Fruit fly (Drosophila melanogaster): ENCODE results near the gene Blos2.

Blos2 gene

dm6 chr3L:11097982-11098663, 36.8 kb downstream of the Blos2 start, which contains the start of the genes Irbp18 and APP-BP1 (continued):
- peak; percentile 67 for TF ChIP-seq ac (GFP tag; optimal IDR thresholded peaks at IDR 0.05)
- TF ChIP-seq CG4820 (GFP tag; optimal IDR thresholded peaks at IDR 0.05), result peak; percentile 93
- no peak for TF ChIP-seq pita (GFP tag; optimal IDR thresholded peaks at IDR 0.05)
- TF ChIP-seq Sry-β (GFP tag; optimal IDR thresholded peaks at IDR 0.05), result peak; percentile 37
- TF ChIP-seq dm (GFP tag; optimal IDR thresholded peaks at IDR 0.05), result peak; percentile 86
- peak; percentile 54; the same call in 1 of the 2 replicates for TF ChIP-seq toy (GFP tag; IDR thresholded peaks at IDR 0.05)
- TF ChIP-seq CG4360 (GFP tag; IDR thresholded peaks at IDR 0.05), result 0 out of 2 replicates have a peak, but pooled peaks have one; percentile 30
- TF ChIP-seq stwl (tag; optimal IDR thresholded peaks at IDR 0.05), result peak; percentile 68
- peak; percentile 92 for TF ChIP-seq Atf-2 (GFP tag; optimal IDR thresholded peaks at IDR 0.05)
- peak; percentile 86 for TF ChIP-seq lmd (GFP tag; IDR thresholded peaks at IDR 0.05)
- peak; percentile 90 for TF ChIP-seq Blimp-1 (GFP tag; optimal IDR thresholded peaks at IDR 0.05)
- peak; percentile 95 for TF ChIP-seq CG2678 (tag; optimal IDR thresholded peaks at IDR 0.05)
- TF ChIP-seq mld (GFP tag; IDR thresholded peaks at IDR 0.05; ENCODE audit: partially characterized antibody), result no peak
- peak; percentile 25 for TF ChIP-seq zf30C (GFP tag; optimal IDR thresholded peaks at IDR 0.05)
- peak; percentile 90 for TF ChIP-seq CG2875 (GFP tag; optimal IDR thresholded peaks at IDR 0.05)
- 0 out of 3 replicates have a peak, but pooled peaks have one; percentile 25 for TF ChIP-seq sr (GFP tag; IDR thresholded peaks at IDR 0.05)
- TF ChIP-seq CG10654 (GFP tag; optimal IDR thresholded peaks at IDR 0.05), result peak; percentile 93
- peak; percentile 83 for TF ChIP-seq CG6813 (GFP tag; optimal IDR thresholded peaks at IDR 0.05)
- TF ChIP-seq CG32532 (GFP tag; IDR thresholded peaks at IDR 0.05), result peak; percentile 89
- no peak for TF ChIP-seq CG8478 (optimal IDR thresholded peaks at IDR 0.05)
- no peak for TF ChIP-seq inv (GFP tag; IDR thresholded peaks at IDR 0.05; ENCODE audit: partially characterized antibody)
- peak; percentile 87 for TF ChIP-seq ewg (GFP tag; optimal IDR thresholded peaks at IDR 0.05)
- TF ChIP-seq CG3065 (GFP tag; optimal IDR thresholded peaks at IDR 0.05), result peak; percentile 84
- peak; percentile 94 for TF ChIP-seq CG7786 (GFP tag; optimal IDR thresholded peaks at IDR 0.05)
- peak; percentile 78 for TF ChIP-seq Nf-YB (GFP tag; optimal IDR thresholded peaks at IDR 0.05)
- TF ChIP-seq ase (GFP tag; IDR thresholded peaks at IDR 0.05), result peak; percentile 79
- peak; percentile 95 to 96 for TF ChIP-seq Hr51 (GFP tag; optimal IDR thresholded peaks at IDR 0.05)
- TF ChIP-seq pum (GFP tag; optimal IDR thresholded peaks at IDR 0.05), result peak; percentile 93
- peak; percentile 96 for TF ChIP-seq az2 (GFP tag; optimal IDR thresholded peaks at IDR 0.05)
- TF ChIP-seq Oli (tag; optimal IDR thresholded peaks at IDR 0.05), result peak; percentile 93
- peak; percentile 98 for TF ChIP-seq CG10267 (tag; optimal IDR thresholded peaks at IDR 0.05)
- peak; percentile 81 for TF ChIP-seq pb (GFP tag; optimal IDR thresholded peaks at IDR 0.05)
- TF ChIP-seq CG32772 (GFP tag; IDR thresholded peaks at IDR 0.05), result peak; percentile 86
- TF ChIP-seq Optix (GFP tag; IDR thresholded peaks at IDR 0.05), result peak; percentile 85
- TF ChIP-seq ara (GFP tag; IDR thresholded peaks at IDR 0.05), result peak; percentile 84
- 0 out of 2 replicates have a peak, but pooled peaks have one; percentile 31 for TF ChIP-seq CkIIα-i1 (GFP tag; IDR thresholded peaks at IDR 0.05)
- TF ChIP-seq shn (GFP tag; optimal IDR thresholded peaks at IDR 0.05), result peak; percentile 90
- peak; percentile 60 for TF ChIP-seq Sry-δ (GFP tag; optimal IDR thresholded peaks at IDR 0.05)
- peak; percentile 83 for TF ChIP-seq CG12071 (GFP tag; optimal IDR thresholded peaks at IDR 0.05)
- peak; percentile 69 for TF ChIP-seq CG31365 (tag; optimal IDR thresholded peaks at IDR 0.05)
- peak; percentile 83 for TF ChIP-seq Aef1 (GFP tag; IDR thresholded peaks at IDR 0.05)
- peak; percentile 93 for TF ChIP-seq disco-r (GFP tag; optimal IDR thresholded peaks at IDR 0.05)
- peak; percentile 85 for TF ChIP-seq CG12299 (tag; optimal IDR thresholded peaks at IDR 0.05)
- TF ChIP-seq CG4730 (GFP tag; IDR thresholded peaks at IDR 0.05), result peak; percentile 73
- no peak for TF ChIP-seq nerfin-2 (GFP tag; IDR thresholded peaks at IDR 0.05; ENCODE audit: partially characterized antibody)
- TF ChIP-seq tio (GFP tag; optimal IDR thresholded peaks at IDR 0.05), result peak; percentile 98
- TF ChIP-seq HLH54F (GFP tag; optimal IDR thresholded peaks at IDR 0.05), result peak; percentile 96
- peak; percentile 65 for TF ChIP-seq onecut (GFP tag; IDR thresholded peaks at IDR 0.05)
- peak; percentile 55 for TF ChIP-seq CG7271 (tag; optimal IDR thresholded peaks at IDR 0.05)
